Fruit fly (Drosophila melanogaster): Measurements from ENCODE around the gene gammaSnap2.

- TF ChIP-seq HHEX (GFP tag; optimal IDR thresholded peaks at IDR 0.05): no peak
- TF ChIP-seq Antp (GFP tag; optimal IDR thresholded peaks at IDR 0.05): no peak
- no peak for TF ChIP-seq oc (tag; optimal IDR thresholded peaks at IDR 0.05)
- no peak for TF ChIP-seq CG7745 (tag; optimal IDR thresholded peaks at IDR 0.05)
- no peak for TF ChIP-seq pfk (GFP tag; optimal IDR thresholded peaks at IDR 0.05)
- no peak for TF ChIP-seq chn (GFP tag; optimal IDR thresholded peaks at IDR 0.05)
- TF ChIP-seq sob (GFP tag; IDR thresholded peaks at IDR 0.05): no peak
- TF ChIP-seq CG17385 (GFP tag; optimal IDR thresholded peaks at IDR 0.05): no peak
- no peak for TF ChIP-seq CG13424 (tag; optimal IDR thresholded peaks at IDR 0.05)
Measured at dm6 chr3R:10084179-10084647, 37.0 kb downstream of the gammaSnap2 start.

Measured in whole organism, embryonic.